Fruit fly (Drosophila melanogaster): ENCODE data around the gene CG9386.
A peak's percentile ranks its signal among the peaks of the same experiment; 100 is the strongest.

The CG9386 gene

dm6 chr3R:9513052-9513420, 42.2 kb downstream of the CG9386 start, which contains the start of the genes Ras85D and Rlb1 (continued):
- TF ChIP-seq p53 (GFP tag; optimal IDR thresholded peaks at IDR 0.05) = peak; percentile 61
- no peak for TF ChIP-seq Deaf1 (tag; optimal IDR thresholded peaks at IDR 0.05)
- no peak for TF ChIP-seq D (optimal IDR thresholded peaks at IDR 0.05)
- TF ChIP-seq D (GFP tag; optimal IDR thresholded peaks at IDR 0.05) = no peak
- peak; percentile 29 for TF ChIP-seq D19A (tag; optimal IDR thresholded peaks at IDR 0.05)
- no peak for TF ChIP-seq disco-r (GFP tag; optimal IDR thresholded peaks at IDR 0.05)
- TF ChIP-seq CG1602 (GFP tag; optimal IDR thresholded peaks at IDR 0.05) = peak; percentile 68
- TF ChIP-seq sens-2 (GFP tag; IDR thresholded peaks at IDR 0.05) = no peak
- peak; percentile 52 for TF ChIP-seq sd (tag; optimal IDR thresholded peaks at IDR 0.05)
- no peak for TF ChIP-seq sisA (GFP tag; IDR thresholded peaks at IDR 0.05)
- peak in 1 of 3 experiments; percentile 57 for TF ChIP-seq lola (GFP tag; optimal IDR thresholded peaks at IDR 0.05)
- TF ChIP-seq lbe (GFP tag; optimal IDR thresholded peaks at IDR 0.05) = peak; percentile 35
- peak; percentile 87 for TF ChIP-seq CG10543 (GFP tag; optimal IDR thresholded peaks at IDR 0.05)
- no peak for TF ChIP-seq corto (GFP tag; optimal IDR thresholded peaks at IDR 0.05)
- TF ChIP-seq CG10565 (GFP tag; optimal IDR thresholded peaks at IDR 0.05) = peak; percentile 1
- TF ChIP-seq CG2120 (GFP tag; optimal IDR thresholded peaks at IDR 0.05) = peak; percentile 89
- TF ChIP-seq Jarid2 (GFP tag; optimal IDR thresholded peaks at IDR 0.05) = no peak
- TF ChIP-seq ci (GFP tag; IDR thresholded peaks at IDR 0.05) = no peak
- no peak for TF ChIP-seq oc (tag; optimal IDR thresholded peaks at IDR 0.05)
- TF ChIP-seq CG33213 (GFP tag; optimal IDR thresholded peaks at IDR 0.05) = peak; percentile 75
- TF ChIP-seq CG14710 (tag; optimal IDR thresholded peaks at IDR 0.05) = peak; percentile 77
- no peak for TF ChIP-seq Awh (GFP tag; IDR thresholded peaks at IDR 0.05)
- TF ChIP-seq twi (tag; optimal IDR thresholded peaks at IDR 0.05) = peak; percentile 62
- TF ChIP-seq CG2889 (GFP tag; IDR thresholded peaks at IDR 0.05) = no peak
- peak; percentile 69 for TF ChIP-seq CG3163 (GFP tag; optimal IDR thresholded peaks at IDR 0.05)
- TF ChIP-seq HLH54F (GFP tag; optimal IDR thresholded peaks at IDR 0.05) = peak; percentile 83
- TF ChIP-seq NC2β (GFP tag; optimal IDR thresholded peaks at IDR 0.05) = peak; percentile 76
- no peak for TF ChIP-seq gt (GFP tag; IDR thresholded peaks at IDR 0.05)
- no peak for TF ChIP-seq Adf1 (GFP tag; IDR thresholded peaks at IDR 0.05)
- peak; percentile 52 for TF ChIP-seq CG7271 (tag; optimal IDR thresholded peaks at IDR 0.05)
- no peak for TF ChIP-seq hth (optimal IDR thresholded peaks at IDR 0.05)
- no peak for TF ChIP-seq CG10959 (GFP tag; IDR thresholded peaks at IDR 0.05)
- TF ChIP-seq CG15696 (tag; optimal IDR thresholded peaks at IDR 0.05) = peak; percentile 62
- TF ChIP-seq CG11398 (GFP tag; optimal IDR thresholded peaks at IDR 0.05) = peak; percentile 38
- TF ChIP-seq fru (optimal IDR thresholded peaks at IDR 0.05) = no peak
- TF ChIP-seq Xrp1 (GFP tag; IDR thresholded peaks at IDR 0.05) = no peak
- TF ChIP-seq CG15514 (GFP tag; optimal IDR thresholded peaks at IDR 0.05) = peak; percentile 75
- peak; percentile 69 for TF ChIP-seq mirr (GFP tag; optimal IDR thresholded peaks at IDR 0.05)
- TF ChIP-seq CG18262 (tag; optimal IDR thresholded peaks at IDR 0.05) = peak; percentile 55
- TF ChIP-seq BEAF-32 (GFP tag; optimal IDR thresholded peaks at IDR 0.05) = peak; percentile 98
- TF ChIP-seq tin (GFP tag; optimal IDR thresholded peaks at IDR 0.05) = peak; percentile 81
- peak; percentile 82 for TF ChIP-seq CG13424 (tag; optimal IDR thresholded peaks at IDR 0.05)
- TF ChIP-seq CG32772 (GFP tag; IDR thresholded peaks at IDR 0.05) = no peak
- TF ChIP-seq Antp (GFP tag; optimal IDR thresholded peaks at IDR 0.05) = peak; percentile 87
- no peak for TF ChIP-seq cg (GFP tag; optimal IDR thresholded peaks at IDR 0.05)
- TF ChIP-seq lilli (GFP tag; optimal IDR thresholded peaks at IDR 0.05) = peak; percentile 88
- TF ChIP-seq CHES-1-like (GFP tag; optimal IDR thresholded peaks at IDR 0.05) = peak; percentile 81
- TF ChIP-seq gem (tag; optimal IDR thresholded peaks at IDR 0.05) = peak; percentile 77
- no peak for TF ChIP-seq yki (optimal IDR thresholded peaks at IDR 0.05)
- TF ChIP-seq Ravus (GFP tag; IDR thresholded peaks at IDR 0.05) = no peak
- TF ChIP-seq Neu2 (GFP tag; optimal IDR thresholded peaks at IDR 0.05; ENCODE audit: borderline replicate concordance) = peak; percentile 38
- TF ChIP-seq CG8765 (GFP tag; IDR thresholded peaks at IDR 0.05) = no peak
- TF ChIP-seq bowl (GFP tag; IDR thresholded peaks at IDR 0.05) = no peak

All from whole organism, embryonic.